Worm (Caenorhabditis elegans) whole organism, early embryonic: ENCODE measurements around the gene prx-19.

Experiments used
- B0310.2 ChIP-seq: sonication (generic microtip); optimal IDR thresholded peaks from 2 replicates; lab custom pipeline; 2016; ENCODE audit warnings: mild to moderate bottlenecking, missing genetic modification characterization, missing compliant biosample characterization
- F13C5.2 ChIP-seq: sonication (generic microtip); optimal IDR thresholded peaks from 2 replicates; lab custom pipeline; 2017; ENCODE audit warnings: mild to moderate bottlenecking, missing genetic modification characterization, inconsistent platforms, missing compliant biosample characterization
- aly-1 ChIP-seq: sonication (generic microtip); optimal IDR thresholded peaks from 2 replicates; lab custom pipeline; 2016; ENCODE audit warnings: missing genetic modification characterization, missing compliant biosample characterization
- ama-1 ChIP-seq: fragments of 150-350 bp; optimal IDR thresholded peaks from 2 replicates; lab custom pipeline; 2014
- ceh-13 ChIP-seq: fragments of 200-800 bp; sonication (Bioruptor generic); optimal IDR thresholded peaks from 2 replicates; lab custom pipeline; 2018; ENCODE audit warnings: mild to moderate bottlenecking, missing genetic modification characterization, missing compliant biosample characterization
- ceh-36 ChIP-seq: sonication (generic microtip); optimal IDR thresholded peaks from 2 replicates; lab custom pipeline; 2016; ENCODE audit warnings: missing genetic modification characterization, inconsistent platforms, missing compliant biosample characterization
- ets-7 ChIP-seq: sonication (generic microtip); optimal IDR thresholded peaks from 2 replicates; lab custom pipeline; 2016; ENCODE audit warnings: missing genotype, missing genetic modification characterization, missing compliant biosample characterization
- flt-1 ChIP-seq: fragments of 200-800 bp; sonication (Bioruptor generic); IDR thresholded peaks from 2 replicates; pipeline ENCODE4 v1.3.6; 2022; ENCODE audit warnings: missing genetic modification characterization, missing compliant biosample characterization
- hmbx-1 ChIP-seq: sonication (generic microtip); optimal IDR thresholded peaks from 2 replicates; lab custom pipeline; 2016; ENCODE audit warnings: mild to moderate bottlenecking, missing genetic modification characterization, missing compliant biosample characterization
- hmg-4 ChIP-seq: fragments of 200-800 bp; sonication (Bioruptor generic); optimal IDR thresholded peaks from 2 replicates; lab custom pipeline; 2018; ENCODE audit warnings: mild to moderate bottlenecking, missing genetic modification characterization, missing compliant biosample characterization
- hnd-1 ChIP-seq: sonication (generic microtip); optimal IDR thresholded peaks from 2 replicates; lab custom pipeline; 2016; ENCODE audit warnings: missing genetic modification characterization, missing compliant biosample characterization
- pes-1 ChIP-seq: fragments of 200-800 bp; sonication (Bioruptor generic); IDR thresholded peaks from 2 replicates; pipeline ENCODE4 v1.3.6; 2022; ENCODE audit warnings: missing genetic modification reagents, missing genetic modification characterization, missing compliant biosample characterization
- scrt-1 ChIP-seq: fragments of 200-800 bp; sonication (Bioruptor generic); IDR thresholded peaks from 2 replicates; pipeline ENCODE4 v1.3.6; 2022; ENCODE audit warnings: missing genetic modification characterization, missing compliant biosample characterization
- sea-1 ChIP-seq: fragments of 200-800 bp; sonication (Bioruptor generic); conservative IDR thresholded peaks from 2 replicates; pipeline ENCODE4 v1.3.6; 2022; ENCODE audit warnings: missing genetic modification characterization, missing compliant biosample characterization
- tbx-11 ChIP-seq: fragments of 200-800 bp; sonication (Bioruptor generic); IDR thresholded peaks from 2 replicates; pipeline ENCODE4 v1.3.6; 2022; ENCODE audit warnings: missing genetic modification characterization, missing compliant biosample characterization
- tbx-37 ChIP-seq: fragments of 200-800 bp; sonication (Bioruptor generic); conservative IDR thresholded peaks from 2 replicates; pipeline ENCODE4 v1.3.6; 2022; ENCODE audit warnings: missing genetic modification reagents, missing genetic modification characterization, missing compliant biosample characterization
- tra-4 ChIP-seq: sonication (generic microtip); optimal IDR thresholded peaks from 2 replicates; lab custom pipeline; 2017; ENCODE audit warnings: missing genetic modification characterization, missing compliant biosample characterization

The prx-19 gene

DNA sequence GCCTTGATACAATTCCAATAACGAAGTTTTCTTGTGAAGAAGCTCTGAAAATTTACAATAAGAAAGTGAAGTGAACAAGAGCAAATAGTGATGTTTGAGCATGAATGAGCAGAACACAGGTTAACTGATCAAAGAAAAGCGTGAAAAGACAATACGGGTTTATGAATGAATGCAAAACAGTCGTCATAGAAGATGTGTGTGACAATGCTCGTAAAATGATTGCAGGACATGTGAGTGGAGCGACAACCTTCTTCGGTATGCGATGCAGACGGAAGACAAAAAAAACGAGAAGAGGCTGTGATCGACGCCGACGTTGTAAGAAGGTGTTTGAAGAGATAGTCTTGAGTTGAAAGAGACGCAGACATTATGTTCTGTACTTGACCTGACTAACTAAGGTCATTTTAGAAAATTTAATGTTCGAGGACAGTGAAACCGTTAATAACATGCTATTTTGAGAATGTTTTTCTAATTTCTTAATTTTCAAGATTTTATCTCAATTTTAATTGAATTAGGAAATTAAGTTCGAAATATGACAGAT is 41.7 kb downstream of the prx-19 start, which contains the start of gene mig-22:
mig-22 (minus strand) TSS at position 51 of the 538 bp plus-strand sequence.
- no peak for TF ChIP-seq F13C5.2
- no peak for TF ChIP-seq ama-1 (lab: Kevin White, UChicago)
- no peak for TF ChIP-seq tbx-37 (GFP tag; lab: Robert Waterston, UW)
- no peak for TF ChIP-seq ceh-36 (tag; lab: Kevin White, UChicago)
- TF ChIP-seq aly-1 (tag; lab: Kevin White, UChicago), result no peak
- no peak for TF ChIP-seq tra-4 (tag; lab: Kevin White, UChicago)
- no peak for TF ChIP-seq pes-1 (GFP tag; lab: Robert Waterston, UW)
- TF ChIP-seq scrt-1 (GFP tag; lab: Robert Waterston, UW), result no peak
- TF ChIP-seq sea-1 (GFP tag; lab: Robert Waterston, UW), result no peak
- no peak for TF ChIP-seq flt-1 (GFP tag; lab: Robert Waterston, UW)

DNA sequence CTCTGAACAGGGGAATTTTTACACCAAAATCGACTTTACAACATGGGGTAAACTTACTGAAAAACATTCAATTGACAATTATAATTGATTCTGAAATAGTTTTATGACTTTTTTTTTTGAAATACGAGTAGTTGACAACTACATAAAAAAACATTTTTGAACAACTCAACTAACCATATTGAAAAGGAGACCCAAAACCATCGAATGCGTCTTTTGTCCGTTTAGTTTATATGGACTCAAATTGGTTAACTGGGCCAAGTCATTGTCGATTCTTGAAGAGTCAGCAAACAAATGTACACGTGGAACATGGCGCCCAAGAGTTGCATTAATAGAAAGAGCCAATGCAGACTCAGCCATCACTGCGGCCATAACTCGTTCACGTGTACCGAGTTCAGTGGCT is 42.6 kb downstream of the prx-19 start:
- TF ChIP-seq B0310.2 (tag; lab: Kevin White, UChicago), result no peak
- TF ChIP-seq tbx-37 (GFP tag; lab: Robert Waterston, UW), result no peak
- no peak for TF ChIP-seq scrt-1 (GFP tag; lab: Robert Waterston, UW)
- TF ChIP-seq hmbx-1 (tag; lab: Kevin White, UChicago), result no peak
- TF ChIP-seq tbx-11 (GFP tag; lab: Robert Waterston, UW), result no peak
- TF ChIP-seq hnd-1 (tag; lab: Kevin White, UChicago), result no peak
- no peak for TF ChIP-seq ama-1 (lab: Kevin White, UChicago)
- no peak for TF ChIP-seq F13C5.2
- TF ChIP-seq ets-7 (tag; lab: Kevin White, UChicago), result no peak
- TF ChIP-seq ceh-36 (tag; lab: Kevin White, UChicago), result no peak
- no peak for TF ChIP-seq hmg-4 (GFP tag; lab: Kevin White, UChicago)
- TF ChIP-seq tra-4 (tag; lab: Kevin White, UChicago), result no peak
- TF ChIP-seq flt-1 (GFP tag; lab: Robert Waterston, UW), result no peak
- no peak for TF ChIP-seq sea-1 (GFP tag; lab: Robert Waterston, UW)
- no peak for TF ChIP-seq ceh-13 (GFP tag; lab: Kevin White, UChicago)
- TF ChIP-seq pes-1 (GFP tag; lab: Robert Waterston, UW), result no peak
- TF ChIP-seq aly-1 (tag; lab: Kevin White, UChicago), result no peak

DNA sequence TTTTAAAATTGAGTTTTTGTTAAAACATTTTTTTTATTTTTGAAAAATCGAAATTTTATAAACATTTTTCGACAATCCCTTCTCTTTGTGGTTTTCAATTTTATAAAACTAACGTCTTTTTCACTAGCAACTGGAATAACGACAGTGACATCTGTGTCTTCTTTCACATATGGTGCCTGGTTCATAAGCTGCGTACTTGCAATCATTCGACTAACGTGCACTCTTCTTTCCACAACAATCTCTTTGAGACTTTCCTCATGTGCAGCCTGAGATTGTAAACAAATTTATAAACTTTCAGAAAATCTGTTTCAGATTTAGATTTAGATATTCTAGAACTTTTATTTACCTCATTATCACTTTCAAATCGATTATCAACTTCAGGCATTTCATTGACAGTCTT is 44.1 kb downstream of the prx-19 start:
- no peak for TF ChIP-seq tbx-37 (GFP tag; lab: Robert Waterston, UW)
- TF ChIP-seq hmg-4 (GFP tag; lab: Kevin White, UChicago), result no peak
- TF ChIP-seq B0310.2 (tag; lab: Kevin White, UChicago), result no peak
- no peak for TF ChIP-seq aly-1 (tag; lab: Kevin White, UChicago)
- no peak for TF ChIP-seq ets-7 (tag; lab: Kevin White, UChicago)
- no peak for TF ChIP-seq ama-1 (lab: Kevin White, UChicago)

DNA sequence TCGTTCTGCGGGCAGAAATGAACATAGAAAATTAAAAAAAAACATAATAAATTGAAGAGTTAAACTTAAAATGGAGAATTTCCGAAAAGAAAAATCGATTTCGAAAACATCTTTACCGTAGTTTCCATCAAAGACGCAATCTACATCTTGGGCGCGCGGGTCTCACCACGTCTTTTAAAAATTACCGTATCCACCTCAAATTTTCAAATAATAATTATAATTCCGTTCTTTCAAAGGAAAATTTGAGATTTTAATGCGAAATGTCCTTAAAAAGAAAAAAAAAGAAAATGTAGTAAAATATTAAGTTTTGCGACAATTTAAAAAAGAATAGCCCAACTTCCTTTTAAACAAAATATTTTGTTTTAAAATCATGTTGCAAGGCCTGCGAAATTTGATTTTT is 46.0 kb downstream of the prx-19 start:
- TF ChIP-seq scrt-1 (GFP tag; lab: Robert Waterston, UW) (no peak), F13C5.2 (no peak), aly-1 (tag; lab: Kevin White, UChicago) (no peak), ets-7 (tag; lab: Kevin White, UChicago) (no peak), flt-1 (GFP tag; lab: Robert Waterston, UW) (no peak), ceh-36 (tag; lab: Kevin White, UChicago) (no peak), hnd-1 (tag; lab: Kevin White, UChicago) (no peak), tbx-37 (GFP tag; lab: Robert Waterston, UW) (no peak), hmg-4 (GFP tag; lab: Kevin White, UChicago) (no peak), ceh-13 (GFP tag; lab: Kevin White, UChicago) (no peak), pes-1 (GFP tag; lab: Robert Waterston, UW) (no peak), B0310.2 (tag; lab: Kevin White, UChicago) (no peak), ama-1 (lab: Kevin White, UChicago) (no peak), tbx-11 (GFP tag; lab: Robert Waterston, UW) (no peak), sea-1 (GFP tag; lab: Robert Waterston, UW) (no peak), tra-4 (tag; lab: Kevin White, UChicago) (no peak)

DNA sequence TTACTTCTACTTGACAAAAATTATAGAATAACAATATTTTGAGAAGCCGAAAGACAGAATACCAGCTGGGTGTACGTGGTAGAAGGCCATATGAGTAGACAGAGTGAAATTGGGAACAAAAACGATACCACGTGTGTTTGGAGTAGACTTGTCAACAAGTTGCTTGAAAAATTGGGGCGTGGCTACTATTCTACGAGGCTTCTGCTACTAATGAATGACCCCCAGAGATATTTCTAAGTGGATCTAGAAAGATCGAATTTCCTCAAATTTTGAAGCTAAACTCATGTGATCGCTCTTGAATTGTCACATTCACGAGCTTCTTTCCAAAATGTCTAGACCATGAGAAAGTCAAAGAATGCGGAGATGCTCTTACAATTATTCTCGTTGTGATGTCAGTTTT is 47.1 kb downstream of the prx-19 start:
- TF ChIP-seq hmg-4 (GFP tag; lab: Kevin White, UChicago), result no peak
- no peak for TF ChIP-seq hnd-1 (tag; lab: Kevin White, UChicago)
- TF ChIP-seq ceh-13 (GFP tag; lab: Kevin White, UChicago), result no peak
- TF ChIP-seq aly-1 (tag; lab: Kevin White, UChicago), result no peak
- TF ChIP-seq flt-1 (GFP tag; lab: Robert Waterston, UW), result no peak
- TF ChIP-seq tbx-37 (GFP tag; lab: Robert Waterston, UW), result no peak

DNA sequence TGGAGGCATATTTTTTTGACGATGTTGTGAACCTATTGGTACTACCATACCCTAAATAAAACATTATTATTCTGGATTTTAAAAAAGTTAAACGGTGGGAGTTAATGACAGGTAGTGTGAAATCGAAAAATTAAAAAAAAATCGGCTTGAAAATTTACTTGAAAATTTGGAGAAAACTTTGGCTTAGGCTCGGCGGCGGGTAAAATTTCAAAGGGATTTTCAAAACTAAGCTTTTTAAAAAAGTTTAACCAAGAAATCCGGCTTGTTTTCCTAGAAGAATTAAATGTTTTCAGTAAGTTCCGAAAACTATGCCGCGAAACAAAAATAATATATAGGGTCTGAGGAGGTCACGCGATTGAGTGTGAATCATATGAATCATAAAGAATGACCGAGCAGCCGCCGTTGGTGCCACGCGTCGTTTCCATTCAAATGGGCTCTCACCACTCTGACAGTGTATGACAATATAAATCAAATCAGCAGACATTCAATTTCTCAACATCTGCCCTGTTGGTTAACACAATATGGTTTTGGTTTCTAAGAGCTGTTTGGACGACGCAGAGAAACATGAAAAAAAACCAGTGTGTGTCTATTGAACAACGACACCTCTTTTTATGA is 47.9 kb downstream of the prx-19 start, which contains the start of gene aak-1:
aak-1 (minus strand) TSS at position 51 of the 615 bp plus-strand sequence.
- no peak for TF ChIP-seq tra-4 (tag; lab: Kevin White, UChicago)
